Fruit fly (Drosophila melanogaster): ENCODE data around the gene CG6763.
A peak's percentile ranks its signal among the peaks of the same experiment; 100 is the strongest.

DNA sequence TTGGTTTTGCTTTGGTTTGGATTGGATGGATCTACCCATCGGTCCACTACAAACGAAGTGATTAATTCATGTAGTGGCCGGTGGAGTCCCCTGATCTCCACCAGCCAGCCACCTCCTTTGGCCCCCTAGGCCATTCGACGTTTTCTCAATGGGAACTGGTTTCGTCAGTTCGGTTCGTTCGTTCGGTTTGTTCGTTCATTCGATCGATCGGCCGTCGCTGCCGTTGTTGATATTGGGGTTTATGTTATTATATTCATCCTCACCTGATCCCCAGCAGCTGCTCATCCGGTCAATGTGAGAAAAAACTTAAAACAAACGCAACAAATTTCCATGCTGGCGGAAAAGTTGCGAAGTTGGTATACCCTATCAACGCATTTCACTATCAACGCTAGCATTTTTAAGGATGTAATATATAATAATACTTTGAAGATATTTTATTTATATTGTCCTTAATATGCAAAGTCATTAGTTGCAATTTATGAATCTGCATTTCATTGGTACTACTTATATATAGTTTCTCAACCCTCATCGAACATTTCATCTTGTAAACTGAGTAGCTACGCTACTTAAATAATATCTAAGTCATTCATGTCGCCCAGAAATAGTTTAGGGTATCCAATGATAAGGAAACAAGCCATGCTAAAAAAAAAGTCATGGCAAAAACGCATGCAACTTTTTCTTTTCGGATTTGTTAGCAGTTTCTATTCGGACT is 40.0 kb downstream of the CG6763 start:
- TF ChIP-seq CG12769 (tag; optimal IDR thresholded peaks at IDR 0.05) (peak; percentile 32), Ravus (GFP tag; IDR thresholded peaks at IDR 0.05) (no peak), corto (GFP tag; optimal IDR thresholded peaks at IDR 0.05) (no peak), CG11398 (GFP tag; optimal IDR thresholded peaks at IDR 0.05) (no peak), Usf (GFP tag; optimal IDR thresholded peaks at IDR 0.05) (no peak), lab (GFP tag; optimal IDR thresholded peaks at IDR 0.05) (no peak), insv (GFP tag; optimal IDR thresholded peaks at IDR 0.05) (no peak), CG7372 (GFP tag; IDR thresholded peaks at IDR 0.05) (no peak), salm (tag; optimal IDR thresholded peaks at IDR 0.05) (no peak), pan (optimal IDR thresholded peaks at IDR 0.05) (no peak), pan (GFP tag; optimal IDR thresholded peaks at IDR 0.05 in 1 of 2, IDR thresholded peaks at IDR 0.05 in 1 of 2) (no peak), CG12391 (tag; optimal IDR thresholded peaks at IDR 0.05) (no peak), p53 (GFP tag; optimal IDR thresholded peaks at IDR 0.05) (no peak), CG10979 (tag; optimal IDR thresholded peaks at IDR 0.05) (no peak)

Measured in whole organism, embryonic.